Worm (Caenorhabditis elegans): Measurements from ENCODE around the gene T13A10.2.

DNA sequence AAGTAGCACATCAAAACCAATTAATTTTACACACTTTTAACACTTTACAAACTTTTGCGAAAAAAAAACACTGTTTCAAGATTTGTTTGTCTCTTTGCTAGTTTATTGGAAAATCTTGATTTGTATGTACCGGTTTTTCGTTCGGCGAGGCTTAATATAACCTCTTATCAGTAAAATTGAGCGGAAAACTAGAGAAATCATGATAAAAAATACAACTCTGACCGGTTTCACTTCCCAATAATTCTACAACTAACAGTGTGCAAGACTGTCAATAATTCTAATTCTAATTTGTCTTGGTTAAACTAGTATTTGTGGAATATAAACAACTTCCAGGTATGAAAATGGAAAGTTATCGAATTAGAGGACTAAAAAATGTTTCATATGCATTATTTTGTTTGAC lies 31.2 kb upstream of the T13A10.2 start, which contains the start of gene C49A9.3:
- TF ChIP-seq ceh-36 (tag; optimal IDR thresholded peaks at IDR 0.05) (no peak), ama-1 (optimal IDR thresholded peaks at IDR 0.05) (no peak), ets-7 (tag; optimal IDR thresholded peaks at IDR 0.05) (no peak), ceh-13 (GFP tag; optimal IDR thresholded peaks at IDR 0.05) (no peak), F13C5.2 (tag; optimal IDR thresholded peaks at IDR 0.05) (no peak), sea-1 (GFP tag; conservative IDR thresholded peaks at IDR 0.05) (no peak), hmg-4 (GFP tag; optimal IDR thresholded peaks at IDR 0.05) (no peak), pes-1 (GFP tag; IDR thresholded peaks at IDR 0.05) (no peak), flt-1 (GFP tag; IDR thresholded peaks at IDR 0.05) (no peak), aly-1 (tag; optimal IDR thresholded peaks at IDR 0.05) (no peak), tra-4 (tag; optimal IDR thresholded peaks at IDR 0.05) (no peak), B0310.2 (tag; optimal IDR thresholded peaks at IDR 0.05) (no peak)

Measured in whole organism, early embryonic.